Fruit fly (Drosophila melanogaster): ENCODE results near the gene CG14641.
A peak's percentile ranks its signal among the peaks of the same experiment; 100 is the strongest.

dm6 chr3R:4243096-4243940 lies 11.2 kb upstream of the CG14641 start, which contains the start of gene CG34305:
- no peak for TF ChIP-seq Dip3 (GFP tag; optimal IDR thresholded peaks at IDR 0.05)
- no peak for TF ChIP-seq Stat92E (GFP tag; optimal IDR thresholded peaks at IDR 0.05)
- no peak for TF ChIP-seq Blimp-1 (GFP tag; optimal IDR thresholded peaks at IDR 0.05)
- no peak for TF ChIP-seq dimm (GFP tag; IDR thresholded peaks at IDR 0.05)
- TF ChIP-seq CG6254 (GFP tag; optimal IDR thresholded peaks at IDR 0.05): no peak
- TF ChIP-seq Fer1 (GFP tag; optimal IDR thresholded peaks at IDR 0.05): peak; percentile 19
- TF ChIP-seq lola (GFP tag; optimal IDR thresholded peaks at IDR 0.05): no peak
- no peak for TF ChIP-seq MTF-1 (GFP tag; optimal IDR thresholded peaks at IDR 0.05; ENCODE audit: borderline replicate concordance)
- peak; percentile 11 for TF ChIP-seq lab (GFP tag; optimal IDR thresholded peaks at IDR 0.05)
- peak; percentile 9 for TF ChIP-seq CG30403 (GFP tag; optimal IDR thresholded peaks at IDR 0.05)
- no peak for TF ChIP-seq fd64A (GFP tag; optimal IDR thresholded peaks at IDR 0.05)
- TF ChIP-seq CG14965 (GFP tag; optimal IDR thresholded peaks at IDR 0.05; ENCODE audit: borderline replicate concordance): no peak

Measured in whole organism, embryonic.